Worm (Caenorhabditis elegans) whole organism, L4/young adult: Measurements from ENCODE around the gene R193.1.

ENCODE experiments used
- W03F9.2 ChIP-seq: fragments of 150-350 bp; optimal IDR thresholded peaks from 2 replicates; lab custom pipeline; 2014; ENCODE audit warnings: missing biosample characterization, missing genetic modification characterization
- dao-5 ChIP-seq: sonication (generic microtip); optimal IDR thresholded peaks from 2 replicates; lab custom pipeline; 2016; ENCODE audit warnings: missing genotype, missing genetic modification characterization, moderate library complexity, missing compliant biosample characterization
- him-1 ChIP-seq: sonication (generic microtip); optimal IDR thresholded peaks from 2 replicates; lab custom pipeline; 2016; ENCODE audit warnings: missing genotype, missing genetic modification reagents, missing genetic modification characterization, missing compliant biosample characterization

R193.1 gene

DNA sequence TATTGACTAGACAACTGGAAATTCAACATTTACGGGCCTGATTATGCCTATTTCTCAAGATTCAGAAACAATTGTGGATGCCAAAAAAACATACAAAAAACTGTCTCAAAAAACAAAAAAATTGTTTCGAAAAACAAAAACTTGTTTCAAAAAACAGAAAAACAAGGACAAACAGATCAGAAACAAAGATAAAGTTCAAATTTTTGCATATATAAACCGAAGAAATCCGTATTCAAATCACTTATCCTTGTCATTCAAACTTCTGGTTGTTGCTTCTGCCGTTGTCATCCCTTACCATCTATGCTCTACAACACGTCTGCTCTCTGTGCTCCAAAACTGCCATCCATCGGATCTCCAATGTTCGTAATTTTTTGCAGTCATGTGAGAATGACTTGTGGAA, at the start of gene R193.1:
Gene R193.1, plus strand, starts transcription at position 301 of the 400 bp plus-strand sequence.
- TF ChIP-seq W03F9.2 (tag; lab: Kevin White, UChicago) (no peak), dao-5 (tag; lab: Kevin White, UChicago) (no peak), him-1 (tag; lab: Kevin White, UChicago) (no peak)

DNA sequence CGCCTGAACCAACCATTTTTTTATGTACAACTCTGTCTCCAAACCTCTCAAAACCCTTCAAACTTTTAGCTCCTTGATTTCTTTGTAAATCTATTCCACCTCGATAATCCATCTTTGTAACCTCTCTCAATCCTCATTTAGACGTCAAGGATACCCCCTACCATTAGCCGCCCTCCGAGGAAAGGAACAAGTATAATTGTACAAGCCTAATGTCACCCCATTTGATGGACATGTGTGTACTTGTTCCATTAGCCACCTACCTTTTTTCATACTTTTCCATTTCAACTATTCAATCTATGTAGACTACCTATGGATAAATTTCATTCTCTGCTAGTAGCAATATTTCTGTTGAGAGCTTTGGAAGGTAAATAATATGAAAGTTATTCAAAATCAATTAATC, 47.0 kb upstream of the R193.1 start, which contains the start of gene C05D9.4:
Gene C05D9.4, plus strand, starts transcription at position 301 of the 400 bp plus-strand sequence.
- TF ChIP-seq him-1 (tag; lab: Kevin White, UChicago) (no peak), W03F9.2 (tag; lab: Kevin White, UChicago) (no peak), dao-5 (tag; lab: Kevin White, UChicago) (no peak)

DNA sequence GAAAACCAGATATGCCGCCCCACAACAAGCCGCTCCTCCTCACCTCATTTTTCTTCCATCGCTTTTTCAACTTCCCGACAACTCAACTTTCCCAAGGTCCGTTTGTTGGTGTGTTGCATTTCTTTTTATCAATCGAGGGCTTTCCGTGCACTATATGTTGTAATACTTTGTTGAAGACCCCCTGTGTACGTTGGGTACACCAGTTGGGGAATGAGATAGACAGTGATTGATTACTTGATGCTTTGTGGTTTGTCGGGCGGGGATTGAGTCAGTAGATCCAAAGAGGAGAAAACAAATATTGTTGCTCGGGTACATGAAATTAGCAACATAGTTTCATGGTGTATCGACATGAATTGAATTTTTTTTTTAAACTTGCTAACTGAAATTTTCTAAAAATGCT, 45.9 kb upstream of the R193.1 start:
- TF ChIP-seq W03F9.2 (tag; lab: Kevin White, UChicago) (no peak), him-1 (tag; lab: Kevin White, UChicago) (no peak), dao-5 (tag; lab: Kevin White, UChicago) (no peak)

DNA sequence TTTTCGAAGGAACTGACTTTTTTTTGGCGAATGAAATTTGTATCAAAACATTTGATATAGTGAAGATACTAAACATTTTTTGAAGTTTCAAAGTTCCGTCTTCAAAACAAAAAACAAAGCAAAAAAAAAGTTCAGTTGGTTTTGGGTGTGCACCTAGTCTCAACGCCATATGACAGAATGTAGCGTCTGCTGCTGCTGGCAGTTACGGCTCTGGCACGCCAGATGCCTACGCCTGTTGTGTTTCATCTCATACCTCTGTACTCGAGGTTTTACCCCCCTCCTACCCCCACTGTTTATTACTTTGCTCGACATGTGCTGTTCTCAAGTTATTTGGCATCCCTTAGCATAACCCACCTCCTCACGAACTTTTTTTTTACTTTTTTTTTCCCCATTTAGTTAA, 44.0 kb upstream of the R193.1 start:
- TF ChIP-seq him-1 (tag; lab: Kevin White, UChicago) (no peak), dao-5 (tag; lab: Kevin White, UChicago) (no peak), W03F9.2 (tag; lab: Kevin White, UChicago) (no peak)

DNA sequence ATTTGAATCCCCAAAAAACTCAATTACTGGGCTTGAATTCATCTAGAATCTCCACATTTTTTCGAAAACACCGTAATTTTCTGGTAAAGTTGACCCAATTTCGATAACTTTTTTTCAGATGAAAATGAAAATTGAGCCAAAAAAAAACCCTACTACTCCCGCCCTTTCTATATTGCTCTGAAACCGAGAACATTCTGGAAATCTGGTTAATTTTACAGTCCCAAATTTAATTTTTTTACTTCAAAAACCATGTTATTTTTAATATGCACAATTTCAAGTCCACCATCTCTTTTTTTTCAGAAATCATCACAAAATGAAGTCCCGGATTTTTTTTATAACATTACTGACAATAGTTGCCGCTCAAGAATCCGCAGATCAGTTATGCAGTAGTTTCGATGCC, 43.1 kb upstream of the R193.1 start, which contains the start of gene C05D9.3:
Gene C05D9.3, plus strand, starts transcription at position 301 of the 400 bp plus-strand sequence.
- TF ChIP-seq W03F9.2 (tag; lab: Kevin White, UChicago) (no peak), him-1 (tag; lab: Kevin White, UChicago) (no peak), dao-5 (tag; lab: Kevin White, UChicago) (no peak)

DNA sequence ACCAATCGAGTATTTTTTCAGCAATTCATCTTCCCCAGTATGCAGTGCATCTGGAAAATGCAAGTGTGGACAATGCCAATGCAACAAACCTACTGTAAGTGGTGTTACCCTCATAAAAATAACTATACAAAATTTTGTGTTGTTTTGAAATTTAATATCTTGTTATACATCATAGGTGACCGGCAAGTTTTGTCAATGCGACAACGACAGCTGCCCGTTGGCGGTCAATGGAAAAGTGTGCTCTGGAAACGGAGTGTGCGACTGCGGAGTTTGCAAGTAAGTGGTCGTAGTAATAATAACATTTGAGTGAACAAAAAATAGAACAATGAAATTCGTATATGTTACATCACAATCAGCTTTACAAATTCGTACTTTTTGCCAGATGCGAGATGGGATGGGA, 39.5 kb upstream of the R193.1 start:
- TF ChIP-seq W03F9.2 (tag; lab: Kevin White, UChicago): no peak
- no peak for TF ChIP-seq dao-5 (tag; lab: Kevin White, UChicago)
- no peak for TF ChIP-seq him-1 (tag; lab: Kevin White, UChicago)

DNA sequence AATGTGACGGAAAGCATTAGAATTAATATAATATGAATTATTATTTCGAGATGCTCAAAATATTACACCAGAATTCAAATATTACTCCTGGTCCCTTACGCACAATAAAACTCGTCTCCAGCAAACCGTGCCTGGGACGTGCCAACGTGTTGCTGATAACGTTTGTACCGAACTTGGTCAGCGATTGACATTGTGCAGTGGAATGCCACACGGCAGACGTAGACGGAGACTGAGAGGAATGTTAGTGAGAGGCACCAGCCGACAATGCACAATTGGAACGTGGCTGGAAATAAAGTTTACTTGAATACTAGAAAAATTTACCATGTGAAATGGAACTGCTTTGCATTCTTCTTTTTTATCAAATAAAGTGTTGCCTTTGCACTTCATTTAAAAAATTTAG, 37.5 kb upstream of the R193.1 start:
- TF ChIP-seq W03F9.2 (tag; lab: Kevin White, UChicago) (no peak), him-1 (tag; lab: Kevin White, UChicago) (no peak), dao-5 (tag; lab: Kevin White, UChicago) (no peak)

DNA sequence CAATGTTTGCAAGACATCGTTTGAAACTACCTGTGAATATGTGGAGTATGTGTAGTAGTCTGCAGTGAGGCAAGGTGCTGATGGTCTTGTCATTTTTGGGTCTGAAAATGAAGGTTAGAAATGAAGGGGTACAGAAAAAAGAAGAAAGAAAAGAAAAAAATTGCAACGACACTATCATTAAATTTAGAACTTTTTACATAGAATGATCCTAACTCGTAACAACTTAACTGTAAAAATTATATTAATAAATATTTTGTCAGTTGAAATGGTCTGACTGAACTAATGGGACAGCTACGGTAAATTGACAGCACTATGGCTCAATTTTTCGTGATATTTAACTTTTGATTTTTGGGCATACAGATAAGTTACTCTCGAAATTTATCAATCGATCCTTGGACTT, 35.4 kb upstream of the R193.1 start, which contains the start of gene C05D9.7:
Gene C05D9.7, minus strand, starts transcription at position 101 of the 400 bp plus-strand sequence.
- TF ChIP-seq dao-5 (tag; lab: Kevin White, UChicago) (no peak), him-1 (tag; lab: Kevin White, UChicago) (no peak), W03F9.2 (tag; lab: Kevin White, UChicago) (no peak)

DNA sequence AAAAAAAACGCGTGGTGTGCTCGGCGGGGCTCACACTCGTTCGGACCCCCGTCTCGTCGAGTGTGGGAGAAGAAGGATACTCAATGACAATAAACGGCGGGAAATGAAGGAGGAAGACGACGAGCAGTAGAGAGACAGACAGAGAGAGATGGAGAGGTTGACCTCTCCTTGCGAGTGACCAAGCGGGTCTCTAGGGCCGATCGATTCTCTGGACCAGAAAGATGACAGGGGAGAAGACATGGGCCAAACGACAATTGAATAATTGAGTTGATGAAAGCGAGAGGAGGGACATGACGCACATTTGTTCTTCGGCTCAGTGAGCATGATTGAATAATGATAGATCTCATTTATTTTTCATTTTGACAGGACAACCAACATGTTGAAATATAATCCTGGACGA, 34.4 kb upstream of the R193.1 start:
- TF ChIP-seq him-1 (tag; lab: Kevin White, UChicago) (no peak), W03F9.2 (tag; lab: Kevin White, UChicago) (no peak), dao-5 (tag; lab: Kevin White, UChicago) (no peak)

DNA sequence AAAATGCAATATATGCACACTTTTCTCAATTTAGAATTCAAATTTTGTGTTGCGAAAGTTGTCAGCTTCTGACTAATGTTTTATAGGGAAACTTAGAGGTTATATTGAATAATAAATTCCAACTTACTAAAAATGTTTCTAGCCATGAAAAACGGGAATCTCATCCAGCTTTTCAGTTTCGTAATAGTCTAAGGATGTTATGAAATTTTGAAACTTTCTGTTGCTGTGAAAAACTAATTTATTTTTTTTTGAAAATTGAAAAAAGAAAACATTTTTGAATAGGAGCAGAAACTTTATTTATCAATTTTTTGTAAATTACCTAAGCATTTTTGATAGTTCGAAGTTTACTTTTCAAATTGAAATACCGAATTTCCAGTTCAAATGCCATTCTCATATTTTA, 33.2 kb upstream of the R193.1 start:
- TF ChIP-seq W03F9.2 (tag; lab: Kevin White, UChicago) (no peak), dao-5 (tag; lab: Kevin White, UChicago) (no peak), him-1 (tag; lab: Kevin White, UChicago) (no peak)

DNA sequence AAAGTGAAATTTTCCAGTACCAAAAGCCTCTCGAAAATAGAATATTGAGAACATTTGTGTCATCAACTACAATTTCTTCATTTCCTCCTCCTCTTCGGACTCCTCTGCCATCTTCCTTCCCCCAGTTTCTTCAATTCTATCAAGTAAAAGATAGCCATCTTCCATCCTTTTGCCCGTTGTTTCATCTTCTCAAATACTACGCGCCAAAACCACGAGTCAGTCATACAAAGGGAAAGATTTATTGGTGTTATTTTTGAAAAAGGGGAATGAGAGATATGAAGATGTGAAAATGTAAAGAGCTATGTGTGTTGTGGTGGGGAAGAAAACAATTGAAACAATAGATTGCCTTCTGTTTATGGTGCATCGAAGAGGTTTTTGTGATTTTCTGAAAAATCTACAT, 32.5 kb upstream of the R193.1 start:
- TF ChIP-seq W03F9.2 (tag; lab: Kevin White, UChicago) (no peak), him-1 (tag; lab: Kevin White, UChicago) (no peak), dao-5 (tag; lab: Kevin White, UChicago) (no peak)

DNA sequence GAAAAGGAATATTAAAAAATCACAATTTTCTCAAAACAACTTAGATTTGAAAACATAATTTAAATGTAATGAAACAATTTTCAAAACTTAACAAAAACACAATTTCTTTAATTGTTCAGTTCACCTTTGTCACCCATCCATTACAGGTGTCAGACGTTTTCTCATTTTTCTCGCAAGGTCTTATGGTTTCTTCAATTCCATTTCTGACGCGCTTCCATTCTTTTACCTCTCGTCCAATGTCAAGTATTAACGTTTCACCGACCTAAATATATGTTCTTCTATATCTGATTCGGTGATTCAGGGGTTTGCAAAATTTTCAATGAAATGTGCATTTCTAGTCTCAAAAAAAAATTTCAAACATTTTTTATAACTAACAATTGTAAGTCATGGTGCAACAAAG, 31.3 kb upstream of the R193.1 start:
- TF ChIP-seq him-1 (tag; lab: Kevin White, UChicago) (no peak), W03F9.2 (tag; lab: Kevin White, UChicago) (no peak), dao-5 (tag; lab: Kevin White, UChicago) (no peak)

DNA sequence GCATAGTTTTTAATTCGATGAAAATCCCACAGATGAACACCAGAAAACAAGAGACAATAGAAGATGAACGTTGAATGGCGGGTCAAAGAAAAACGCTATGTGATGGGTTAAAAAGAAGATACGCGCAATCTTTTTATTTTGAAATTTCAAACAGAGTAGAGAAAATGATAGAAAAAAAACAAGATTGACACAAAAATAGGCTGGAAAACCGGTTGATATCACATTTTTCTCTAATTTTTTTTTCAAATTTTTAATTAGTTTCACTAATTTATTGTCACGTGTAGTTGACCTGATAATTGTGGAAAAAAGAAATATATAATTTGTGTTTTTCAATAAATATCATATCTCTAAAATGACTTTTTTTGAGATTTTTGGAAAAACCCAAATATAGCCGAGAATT, 30.6 kb upstream of the R193.1 start, which contains the start of gene C05D9.9:
Gene C05D9.9, minus strand, starts transcription at position 101 of the 400 bp plus-strand sequence.
- TF ChIP-seq him-1 (tag; lab: Kevin White, UChicago) (no peak), dao-5 (tag; lab: Kevin White, UChicago) (no peak), W03F9.2 (tag; lab: Kevin White, UChicago) (no peak)

DNA sequence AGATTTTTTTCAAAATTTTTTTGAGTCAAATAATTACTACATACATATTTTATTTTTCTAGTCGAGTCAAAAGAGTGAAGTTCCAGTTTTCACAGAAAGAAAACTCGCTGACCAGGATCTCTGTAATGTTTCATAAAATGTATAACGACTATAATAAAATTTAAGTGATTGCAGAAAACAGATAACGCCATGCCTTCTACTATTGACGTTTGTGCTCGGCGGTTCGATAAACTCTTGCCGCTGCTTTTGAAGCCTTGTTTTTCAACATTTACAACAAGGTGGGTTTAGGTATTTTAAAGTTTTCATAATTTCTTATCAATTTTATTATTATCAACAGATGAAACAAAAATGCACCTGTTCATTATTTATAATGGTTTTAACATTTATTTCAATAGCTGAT, 29.3 kb upstream of the R193.1 start, which contains the start of gene lmp-2:
Gene lmp-2, plus strand, starts transcription at position 190 of the 400 bp plus-strand sequence.
- no peak for TF ChIP-seq W03F9.2 (tag; lab: Kevin White, UChicago)
- TF ChIP-seq dao-5 (tag; lab: Kevin White, UChicago): no peak
- no peak for TF ChIP-seq him-1 (tag; lab: Kevin White, UChicago)
